Fruit fly (Drosophila melanogaster) whole organism, embryonic: ENCODE measurements around the gene Rnmt.

Source experiments
- Asciz ChIP-seq: fragments of 200-800 bp; sonication (Bioruptor generic); optimal IDR thresholded peaks from 2 replicates; lab custom pipeline; 2017; ENCODE audit warnings: missing biosample characterization, mild to moderate bottlenecking, missing genetic modification characterization, missing genetic modification reagents
- Atf6 ChIP-seq: fragments of 200-800 bp; sonication (Bioruptor generic); IDR thresholded peaks from 2 replicates; pipeline ENCODE4 v1.3.6; 2022; ENCODE audit warnings: missing biosample characterization, missing genetic modification characterization
- B-H2 ChIP-seq: fragments of 200-800 bp; sonication (Bioruptor generic); optimal IDR thresholded peaks from 2 replicates; lab custom pipeline; 2018; ENCODE audit warnings: missing biosample characterization, mild to moderate bottlenecking, missing genetic modification characterization
- CG10267 ChIP-seq: fragments of 200-800 bp; sonication (Bioruptor generic); optimal IDR thresholded peaks from 2 replicates; lab custom pipeline; 2018; ENCODE audit warnings: missing biosample characterization, mild to moderate bottlenecking, missing genetic modification characterization, moderate library complexity
- CG11723 ChIP-seq: fragments of 200-800 bp; sonication (Bioruptor generic); optimal IDR thresholded peaks from 2 replicates; lab custom pipeline; 2017; ENCODE audit warnings: missing biosample characterization, mild to moderate bottlenecking, missing genetic modification characterization
- CG14965 ChIP-seq: fragments of 200-800 bp; sonication (Bioruptor generic); optimal IDR thresholded peaks from 2 replicates; lab custom pipeline; 2016; ENCODE audit warnings: missing biosample characterization, missing genetic modification characterization, borderline replicate concordance
- CG15479 ChIP-seq: fragments of 200-800 bp; sonication (Bioruptor generic); optimal IDR thresholded peaks from 3 replicates; lab custom pipeline; 2019; ENCODE audit warnings: missing biosample characterization, mild to moderate bottlenecking, missing genetic modification characterization, moderate library complexity
- CG1603 ChIP-seq: fragments of 200-800 bp; sonication (Bioruptor generic); optimal IDR thresholded peaks from 2 replicates; lab custom pipeline; 2019; ENCODE audit warnings: missing biosample characterization, mild to moderate bottlenecking, missing genetic modification characterization, moderate library complexity
- CG2129 ChIP-seq: fragments of 200-800 bp; sonication (Bioruptor generic); IDR thresholded peaks from 2 replicates; pipeline ENCODE4 v1.3.6; 2022; ENCODE audit warnings: missing biosample characterization, missing genetic modification characterization; ENCODE audit not compliant: partially characterized antibody
- CG2712 ChIP-seq: fragments of 200-800 bp; optimal IDR thresholded peaks from 3 replicates; lab custom pipeline; 2019; ENCODE audit warnings: missing biosample characterization, mild to moderate bottlenecking, missing genetic modification characterization, moderate library complexity
- CG31365 ChIP-seq: fragments of 200-800 bp; sonication (Bioruptor generic); optimal IDR thresholded peaks from 2 replicates; lab custom pipeline; 2018; ENCODE audit warnings: missing biosample characterization, mild to moderate bottlenecking, missing genetic modification characterization
- CG34422 ChIP-seq: fragments of 200-800 bp; sonication (Bioruptor generic); IDR thresholded peaks from 3 replicates; pipeline ENCODE4 v1.3.6; 2022; ENCODE audit warnings: missing biosample characterization, missing genetic modification characterization
- CG3995 ChIP-seq: fragments of 200-800 bp; sonication (Bioruptor generic); optimal IDR thresholded peaks from 3 replicates; lab custom pipeline; 2016; ENCODE audit warnings: missing biosample characterization, missing genetic modification characterization
- CG42726 ChIP-seq: fragments of 200-800 bp; sonication (Bioruptor generic); IDR thresholded peaks from 2 replicates; pipeline ENCODE4 v1.3.6; 2022; ENCODE audit warnings: missing biosample characterization, missing genetic modification characterization; ENCODE audit not compliant: partially characterized antibody
- CG4360 ChIP-seq: fragments of 200-800 bp; sonication (Bioruptor generic); IDR thresholded peaks from 2 replicates; pipeline ENCODE4 v1.3.6; 2022; ENCODE audit warnings: missing biosample characterization, missing genetic modification characterization
- CG6791 ChIP-seq: fragments of 200-800 bp; sonication (Bioruptor generic); IDR thresholded peaks from 3 replicates; pipeline ENCODE4 v1.3.6; 2022; ENCODE audit warnings: missing biosample characterization, missing genetic modification characterization; ENCODE audit not compliant: partially characterized antibody
- CG7928 ChIP-seq: fragments of 200-800 bp; sonication (Bioruptor generic); optimal IDR thresholded peaks from 2 replicates; lab custom pipeline; 2017; ENCODE audit warnings: missing biosample characterization, mild to moderate bottlenecking, missing genetic modification characterization
- CG8290 ChIP-seq, 3 experiments: fragments of 200-800 bp; sonication (Bioruptor generic); optimal IDR thresholded peaks; 2 replicates each; lab custom pipeline; 2016 to 2019; ENCODE audit warnings: missing biosample characterization in 3 of 3, missing genetic modification characterization in 3 of 3, mild to moderate bottlenecking in 2 of 3, moderate library complexity in 1 of 3
- CG9797 ChIP-seq: fragments of 200-800 bp; sonication (Bioruptor generic); optimal IDR thresholded peaks from 3 replicates; lab custom pipeline; 2018; ENCODE audit warnings: missing biosample characterization, mild to moderate bottlenecking, missing genetic modification characterization
- CHES-1-like ChIP-seq: fragments of 200-800 bp; sonication (Bioruptor generic); optimal IDR thresholded peaks from 2 replicates; lab custom pipeline; 2016; ENCODE audit warnings: missing biosample characterization, missing genetic modification characterization
- Dbx ChIP-seq: fragments of 200-800 bp; sonication (Bioruptor generic); IDR thresholded peaks from 3 replicates; pipeline ENCODE4 v1.3.6; 2022; ENCODE audit warnings: missing biosample characterization, missing genetic modification characterization
- Dek ChIP-seq: fragments of 200-800 bp; sonication (Bioruptor generic); optimal IDR thresholded peaks from 3 replicates; lab custom pipeline; 2019; ENCODE audit warnings: missing biosample characterization, mild to moderate bottlenecking, missing genetic modification characterization, moderate library complexity
- Dref ChIP-seq: fragments of 200-800 bp; sonication (Bioruptor generic); IDR thresholded peaks from 2 replicates; pipeline ENCODE4 v1.3.6; 2022; ENCODE audit warnings: missing biosample characterization, missing genetic modification characterization
- Ets65A ChIP-seq: fragments of 200-800 bp; sonication (Bioruptor generic); peaks from one replicate; lab custom pipeline; 2016; ENCODE audit warnings: missing biosample characterization, missing genetic modification characterization
- Ets97D ChIP-seq: fragments of 200-800 bp; sonication (Bioruptor generic); optimal IDR thresholded peaks from 3 replicates; lab custom pipeline; 2016; ENCODE audit warnings: missing biosample characterization, missing genetic modification characterization
- HLH4C ChIP-seq: fragments of 200-800 bp; sonication (Bioruptor generic); IDR thresholded peaks from 3 replicates; pipeline ENCODE4 v1.3.6; 2022; ENCODE audit warnings: missing biosample characterization, missing genetic modification characterization; ENCODE audit not compliant: partially characterized antibody
- HmgD ChIP-seq: fragments of 200-800 bp; sonication (Bioruptor generic); optimal IDR thresholded peaks from 3 replicates; lab custom pipeline; 2016; ENCODE audit warnings: missing biosample characterization, missing genetic modification characterization
- MBD-R2 ChIP-seq: fragments of 200-800 bp; sonication (Bioruptor generic); IDR thresholded peaks from 2 replicates; pipeline ENCODE4 v1.3.6; 2022; ENCODE audit warnings: missing biosample characterization, missing genetic modification characterization
- Mad ChIP-seq: fragments of 200-800 bp; sonication (Bioruptor generic); optimal IDR thresholded peaks from 2 replicates; lab custom pipeline; 2016; ENCODE audit warnings: missing biosample characterization, missing genetic modification characterization
- Med ChIP-seq: fragments of 200-800 bp; sonication (Bioruptor generic); peaks from one replicate; lab custom pipeline; 2016; ENCODE audit warnings: missing biosample characterization, missing genetic modification characterization, mild to moderate bottlenecking, inconsistent platforms, moderate library complexity
- Opbp ChIP-seq: fragments of 200-800 bp; sonication (Bioruptor generic); IDR thresholded peaks from 3 replicates; pipeline ENCODE4 v1.3.6; 2022; ENCODE audit warnings: missing biosample characterization, missing genetic modification characterization; ENCODE audit not compliant: partially characterized antibody
- Ptx1 ChIP-seq: fragments of 200-800 bp; sonication (Bioruptor generic); IDR thresholded peaks from 2 replicates; pipeline ENCODE4 v1.3.6; 2022; ENCODE audit warnings: missing biosample characterization, missing genetic modification characterization
- Taf1 ChIP-seq: fragments of 200-800 bp; sonication (Bioruptor generic); IDR thresholded peaks from 2 replicates; pipeline ENCODE4 v1.3.6; 2022; ENCODE audit warnings: missing biosample characterization, missing genetic modification characterization
- dpn ChIP-seq, 2 experiments: fragments of 200-800 bp; sonication (Bioruptor generic); optimal IDR thresholded peaks; 3 replicates each; lab custom pipeline; 2016; ENCODE audit warnings: missing biosample characterization in 2 of 2, missing genetic modification characterization in 2 of 2
- ftz-f1 ChIP-seq: fragments of 200-800 bp; sonication (Bioruptor generic); optimal IDR thresholded peaks from 2 replicates; lab custom pipeline; 2016; ENCODE audit warnings: missing biosample characterization, missing genetic modification characterization
- gcm2 ChIP-seq: fragments of 200-800 bp; sonication (Bioruptor generic); optimal IDR thresholded peaks from 2 replicates; lab custom pipeline; 2016; ENCODE audit warnings: missing biosample characterization, missing genetic modification characterization
- gfzf ChIP-seq: fragments of 200-800 bp; sonication (Bioruptor generic); optimal IDR thresholded peaks from 2 replicates; lab custom pipeline; 2016; ENCODE audit warnings: missing biosample characterization, mild to moderate bottlenecking, missing genetic modification characterization, moderate library complexity
- grau ChIP-seq: fragments of 200-800 bp; optimal IDR thresholded peaks from 3 replicates; lab custom pipeline; 2019; ENCODE audit warnings: missing biosample characterization, mild to moderate bottlenecking, missing genetic modification characterization, moderate library complexity
- gt ChIP-seq: fragments of 200-800 bp; sonication (Bioruptor generic); IDR thresholded peaks from 2 replicates; pipeline ENCODE4 v1.3.6; 2022; ENCODE audit warnings: missing biosample characterization, missing genetic modification characterization
- hbn ChIP-seq: fragments of 200-800 bp; sonication (Bioruptor generic); IDR thresholded peaks from 2 replicates; pipeline ENCODE4 v1.3.6; 2022; ENCODE audit warnings: missing biosample characterization, missing genetic modification characterization; ENCODE audit not compliant: partially characterized antibody
- jumu ChIP-seq: fragments of 200-800 bp; sonication (Bioruptor generic); optimal IDR thresholded peaks from 3 replicates; lab custom pipeline; 2016; ENCODE audit warnings: missing biosample characterization, missing genetic modification characterization
- knrl ChIP-seq: fragments of 200-800 bp; sonication (Bioruptor generic); IDR thresholded peaks from 3 replicates; pipeline ENCODE4 v1.3.6; 2022; ENCODE audit warnings: missing biosample characterization, missing genetic modification characterization; ENCODE audit not compliant: partially characterized antibody
- lab ChIP-seq: fragments of 200-800 bp; sonication (Bioruptor generic); optimal IDR thresholded peaks from 3 replicates; lab custom pipeline; 2017; ENCODE audit warnings: missing biosample characterization, missing genetic modification characterization, mild to moderate bottlenecking, moderate library complexity, missing genetic modification reagents
- nerfin-1 ChIP-seq: fragments of 200-800 bp; sonication (Bioruptor generic); optimal IDR thresholded peaks from 3 replicates; lab custom pipeline; 2019; ENCODE audit warnings: missing biosample characterization, mild to moderate bottlenecking, missing genetic modification characterization, moderate library complexity
- nom ChIP-seq: fragments of 200-800 bp; sonication (Bioruptor generic); optimal IDR thresholded peaks from 2 replicates; lab custom pipeline; 2017; ENCODE audit warnings: missing biosample characterization, missing genetic modification characterization, mild to moderate bottlenecking, moderate library complexity, missing genetic modification reagents
- pita ChIP-seq: fragments of 200-800 bp; sonication (Bioruptor generic); optimal IDR thresholded peaks from 2 replicates; lab custom pipeline; 2017; ENCODE audit warnings: missing biosample characterization, mild to moderate bottlenecking, missing genetic modification characterization
- slbo ChIP-seq: fragments of 200-800 bp; sonication (Bioruptor generic); IDR thresholded peaks from 2 replicates; pipeline ENCODE4 v1.3.6; 2022; ENCODE audit warnings: missing biosample characterization, missing genetic modification characterization
- tll ChIP-seq, 2 experiments: fragments of 200-800 bp in 1 of 2; fragments of >200 bp in 1 of 2; sonication (Bioruptor generic) in 1 of 2; optimal IDR thresholded peaks; 2 replicates each; lab custom pipeline; 2017 to 2019; ENCODE audit warnings: missing biosample characterization in 2 of 2, missing genetic modification characterization in 2 of 2, mild to moderate bottlenecking in 1 of 2, moderate library complexity in 1 of 2
- zfh2 ChIP-seq: fragments of 200-800 bp; sonication (Bioruptor generic); optimal IDR thresholded peaks from 2 replicates; lab custom pipeline; 2016; ENCODE audit warnings: missing biosample characterization, missing genetic modification characterization

Rnmt gene

DNA sequence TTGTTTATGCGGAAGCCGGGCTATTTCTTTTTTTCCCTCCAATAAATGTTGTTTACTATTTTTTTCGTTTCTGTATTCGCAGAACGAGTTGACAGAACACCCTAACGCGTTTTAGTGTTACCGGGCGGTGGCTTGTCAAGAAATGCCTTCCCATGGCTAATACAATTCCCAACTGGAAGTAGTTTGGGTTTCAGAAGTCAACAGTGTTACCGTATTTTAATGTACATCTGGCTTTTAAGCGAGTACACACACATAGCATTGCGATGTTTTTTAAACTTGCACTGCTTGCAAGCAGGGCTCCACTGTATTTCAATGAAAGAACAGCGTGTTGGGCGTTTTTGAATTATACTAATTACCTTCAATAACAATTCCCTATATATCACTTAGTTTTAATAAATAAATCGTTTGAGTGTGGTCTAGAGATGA lies 50.9 kb downstream of the Rnmt start, which contains the start of gene TfIIS (continued):
- peak; percentile 47; the same call in 2 of the 3 replicates for TF ChIP-seq CG6791
- no peak for TF ChIP-seq CG14965
- TF ChIP-seq gcm2 (GFP tag; lab: Kevin White, UChicago): no peak
- peak; percentile 61; the same call in 2 of the 3 replicates for TF ChIP-seq knrl (GFP tag; lab: Robert Waterston, UW)
- TF ChIP-seq nerfin-1: peak; percentile 1
- peak; percentile 88 for TF ChIP-seq Ets65A (GFP tag; lab: Kevin White, UChicago)
- TF ChIP-seq ftz-f1 (GFP tag; lab: Kevin White, UChicago): peak; percentile 48
- peak; percentile 62 for TF ChIP-seq Opbp (GFP tag; lab: Robert Waterston, UW)
- peak in 1 of 2 experiments; percentile 94 for TF ChIP-seq tll (GFP tag; optimal IDR thresholded peaks at IDR 0.05; lab: Kevin White, UChicago)
- 0 out of 2 replicates have a peak, but pooled peaks have one; percentile 63 for TF ChIP-seq CG42726 (GFP tag; lab: Robert Waterston, UW)
- no peak for TF ChIP-seq CG2129 (GFP tag; lab: Robert Waterston, UW)
- TF ChIP-seq gt (GFP tag; lab: Robert Waterston, UW): no peak
- TF ChIP-seq nom (GFP tag; lab: Kevin White, UChicago): peak; percentile 28
- peak; percentile 42 for TF ChIP-seq jumu
- TF ChIP-seq Ets97D (GFP tag; lab: Kevin White, UChicago): peak; percentile 90
- no peak for TF ChIP-seq Asciz (GFP tag; lab: Kevin White, UChicago)
- no peak for TF ChIP-seq CG3995 (GFP tag; lab: Kevin White, UChicago)
- TF ChIP-seq zfh2 (GFP tag; lab: Kevin White, UChicago): no peak
- peak; percentile 54 for TF ChIP-seq Dref (GFP tag; lab: Robert Waterston, UW)
- peak; percentile 93 for TF ChIP-seq HmgD (GFP tag; lab: Kevin White, UChicago)
- peak; percentile 29; the same call in 1 of the 2 replicates for TF ChIP-seq slbo
- TF ChIP-seq CG8290 (GFP tag; optimal IDR thresholded peaks at IDR 0.05; lab: Kevin White, UChicago): peak; percentile 94
- peak; percentile 70 to 92 for TF ChIP-seq CG8290 (tag; optimal IDR thresholded peaks at IDR 0.05; lab: Kevin White, UChicago)
- peak; percentile 33; the same call in 1 of the 2 replicates for TF ChIP-seq hbn (GFP tag; lab: Robert Waterston, UW)
- TF ChIP-seq CHES-1-like (GFP tag; lab: Kevin White, UChicago): peak; percentile 51
- TF ChIP-seq gfzf: peak; percentile 99
- no peak for TF ChIP-seq lab (GFP tag; lab: Kevin White, UChicago)
- TF ChIP-seq Dek: peak; percentile 20
- TF ChIP-seq Dbx: 0 out of 3 replicates have a peak, but pooled peaks have one; percentile 12
- TF ChIP-seq CG7928 (GFP tag; lab: Kevin White, UChicago): no peak
- TF ChIP-seq Atf6 (GFP tag; lab: Robert Waterston, UW): no peak
- TF ChIP-seq CG4360 (GFP tag; lab: Robert Waterston, UW): no peak
- TF ChIP-seq MBD-R2 (GFP tag; lab: Robert Waterston, UW): peak; percentile 74
- TF ChIP-seq B-H2 (GFP tag; lab: Kevin White, UChicago): no peak
- peak; percentile 26 for TF ChIP-seq Mad (GFP tag; lab: Kevin White, UChicago)
- TF ChIP-seq CG15479 (GFP tag; lab: Kevin White, UChicago): no peak
- no peak for TF ChIP-seq Taf1
- peak; percentile 85 for TF ChIP-seq Med
- peak; percentile 30 for TF ChIP-seq CG10267 (tag; lab: Kevin White, UChicago)
- peak; percentile 97 for TF ChIP-seq CG9797 (GFP tag; lab: Kevin White, UChicago)
- peak; percentile 21 for TF ChIP-seq CG2712 (tag; lab: Kevin White, UChicago)
- TF ChIP-seq dpn (GFP tag; optimal IDR thresholded peaks at IDR 0.05; lab: Kevin White, UChicago): peak in 1 of 2 experiments; percentile 22
- peak; percentile 88 for TF ChIP-seq CG1603 (tag; lab: Kevin White, UChicago)
- TF ChIP-seq CG34422 (GFP tag; lab: Robert Waterston, UW): peak; percentile 54; the same call in 2 of the 3 replicates
- no peak for TF ChIP-seq HLH4C (GFP tag; lab: Robert Waterston, UW)
- peak; percentile 12; the same call in 1 of the 2 replicates for TF ChIP-seq Ptx1 (GFP tag; lab: Robert Waterston, UW)
- TF ChIP-seq CG11723 (GFP tag; lab: Kevin White, UChicago): no peak
- peak; percentile 98 for TF ChIP-seq CG31365 (tag; lab: Kevin White, UChicago)
- TF ChIP-seq pita (GFP tag; lab: Kevin White, UChicago): peak; percentile 86
- peak; percentile 42 for TF ChIP-seq grau (tag; lab: Kevin White, UChicago)
